Worm (Caenorhabditis elegans) whole organism, L1 larva: ENCODE data around the gene C42C1.8.
A peak's percentile ranks its signal among the peaks of the same experiment; 100 is the strongest.

Experiments
- F16B12.6 ChIP-seq: fragments of 150-350 bp; optimal IDR thresholded peaks from 2 replicates; lab custom pipeline; 2014; ENCODE audit warnings: missing biosample characterization, missing genetic modification characterization
- aha-1 ChIP-seq: fragments of 150-350 bp; optimal IDR thresholded peaks from 2 replicates; lab custom pipeline; 2014; ENCODE audit warnings: missing biosample characterization, missing genetic modification characterization
- aly-2 ChIP-seq: fragments of 150-350 bp; optimal IDR thresholded peaks from 2 replicates; lab custom pipeline; 2014; ENCODE audit warnings: missing biosample characterization, missing genetic modification characterization
- blmp-1 ChIP-seq: fragments of 150-350 bp; optimal IDR thresholded peaks from 2 replicates; lab custom pipeline; 2014; ENCODE audit warnings: missing biosample characterization, missing genetic modification characterization
- ceh-8 ChIP-seq: fragments of 200-800 bp; sonication (Bioruptor generic); optimal IDR thresholded peaks from 2 replicates; lab custom pipeline; 2018; ENCODE audit warnings: mild to moderate bottlenecking, missing genetic modification characterization, moderate library complexity, missing compliant biosample characterization
- ceh-82 ChIP-seq, 3 experiments: fragments of 150-350 bp in 1 of 3; sonication (generic microtip) in 2 of 3; optimal IDR thresholded peaks; 2 replicates each; lab custom pipeline; 2014 to 2017; ENCODE audit warnings: missing biosample characterization in 3 of 3, missing genetic modification characterization in 3 of 3
- dpl-1 ChIP-seq, 3 experiments: fragments of 150-350 bp in 2 of 3; sonication (generic microtip) in 1 of 3; optimal IDR thresholded peaks; 2 replicates each; lab custom pipeline; 2014 to 2017; ENCODE audit warnings: missing biosample characterization in 3 of 3, missing genetic modification characterization in 3 of 3, missing genetic modification reagents in 3 of 3
- dsc-1 ChIP-seq: sonication (generic microtip); optimal IDR thresholded peaks from 2 replicates; lab custom pipeline; 2016; ENCODE audit warnings: mild to moderate bottlenecking, missing genetic modification characterization, missing compliant biosample characterization
- efl-1 ChIP-seq, 4 experiments: fragments of 150-350 bp; optimal IDR thresholded peaks in 3 of 4; peaks in 1 of 4; 1 replicate in 1 of 4; 2 replicates in 3 of 4; lab custom pipeline; 2014; ENCODE audit warnings: missing biosample characterization in 2 of 4, missing genetic modification characterization in 2 of 4, missing genetic modification reagents in 2 of 4
- ets-5 ChIP-seq: fragments of 200-800 bp; sonication (Bioruptor generic); IDR thresholded peaks from 2 replicates; pipeline ENCODE4 v1.3.6; 2022; ENCODE audit warnings: missing genetic modification characterization, missing compliant biosample characterization
- fkh-10 ChIP-seq: sonication (generic microtip); optimal IDR thresholded peaks from 2 replicates; lab custom pipeline; 2017; ENCODE audit warnings: missing biosample characterization, missing genetic modification reagents, missing genetic modification characterization
- fos-1 ChIP-seq: fragments of 150-350 bp; optimal IDR thresholded peaks from 2 replicates; lab custom pipeline; 2014; ENCODE audit warnings: missing biosample characterization, missing genetic modification characterization
- hlh-17 ChIP-seq: fragments of 200-800 bp; sonication (Bioruptor generic); optimal IDR thresholded peaks from 2 replicates; lab custom pipeline; 2018; ENCODE audit warnings: missing genetic modification characterization, mild to moderate bottlenecking, missing compliant biosample characterization, moderate library complexity, borderline replicate concordance
- hpl-2 ChIP-seq: fragments of 150-350 bp; optimal IDR thresholded peaks from 2 replicates; lab custom pipeline; 2014; ENCODE audit warnings: missing biosample characterization, missing genetic modification reagents, missing genetic modification characterization
- isw-1 ChIP-seq: fragments of 200-800 bp; sonication (Bioruptor generic); IDR thresholded peaks from 2 replicates; pipeline ENCODE4 v1.3.6; 2022; ENCODE audit warnings: missing genetic modification characterization, missing compliant biosample characterization
- lin-39 ChIP-seq: fragments of 150-350 bp; optimal IDR thresholded peaks from 2 replicates; lab custom pipeline; 2014; ENCODE audit warnings: missing biosample characterization, missing genetic modification reagents, missing genetic modification characterization
- lsy-2 ChIP-seq, 2 experiments: fragments of 150-350 bp; optimal IDR thresholded peaks; 2 replicates each; lab custom pipeline; 2014; ENCODE audit warnings: missing biosample characterization in 2 of 2, missing genetic modification characterization in 2 of 2
- mdl-1 ChIP-seq, 2 experiments: fragments of 150-350 bp; optimal IDR thresholded peaks; 2 replicates each; lab custom pipeline; 2014 to 2017; ENCODE audit warnings: missing biosample characterization in 2 of 2, missing genetic modification characterization in 2 of 2, inconsistent platforms in 1 of 2
- nhr-11 ChIP-seq: fragments of 150-350 bp; optimal IDR thresholded peaks from 2 replicates; lab custom pipeline; 2014; ENCODE audit warnings: missing biosample characterization, missing genetic modification characterization
- nhr-28 ChIP-seq: fragments of 150-350 bp; optimal IDR thresholded peaks from 2 replicates; lab custom pipeline; 2014; ENCODE audit warnings: missing biosample characterization, missing genetic modification characterization
- nhr-47 ChIP-seq: sonication (generic microtip); optimal IDR thresholded peaks from 2 replicates; lab custom pipeline; 2016; ENCODE audit warnings: mild to moderate bottlenecking, missing genetic modification characterization, moderate library complexity, missing compliant biosample characterization
- nhr-71 ChIP-seq: sonication (generic microtip); optimal IDR thresholded peaks from 2 replicates; lab custom pipeline; 2016; ENCODE audit warnings: mild to moderate bottlenecking, missing genetic modification characterization, moderate library complexity, missing compliant biosample characterization
- nhr-77 ChIP-seq: fragments of 150-350 bp; optimal IDR thresholded peaks from 2 replicates; lab custom pipeline; 2014; ENCODE audit warnings: missing biosample characterization, missing genetic modification characterization
- rnt-1 ChIP-seq: sonication (generic microtip); optimal IDR thresholded peaks from 2 replicates; lab custom pipeline; 2016; ENCODE audit warnings: mild to moderate bottlenecking, missing genetic modification characterization, moderate library complexity, missing compliant biosample characterization
- snu-23 ChIP-seq: sonication (generic microtip); optimal IDR thresholded peaks from 2 replicates; lab custom pipeline; 2016; ENCODE audit warnings: missing genetic modification characterization, missing compliant biosample characterization
- unc-30 ChIP-seq: sonication (generic microtip); optimal IDR thresholded peaks from 2 replicates; lab custom pipeline; 2017; ENCODE audit warnings: missing biosample characterization, missing genetic modification characterization
- unc-62 ChIP-seq: fragments of 150-350 bp; optimal IDR thresholded peaks from 2 replicates; lab custom pipeline; 2014; ENCODE audit warnings: missing biosample characterization, missing genetic modification reagents, missing genetic modification characterization
- unc-86 ChIP-seq: sonication (generic microtip); optimal IDR thresholded peaks from 2 replicates; lab custom pipeline; 2016; ENCODE audit warnings: missing genetic modification characterization, missing compliant biosample characterization
- unc-98 ChIP-seq: fragments of 200-800 bp; sonication (Bioruptor generic); IDR thresholded peaks from 2 replicates; pipeline ENCODE4 v1.3.6; 2022; ENCODE audit warnings: missing genetic modification characterization, missing compliant biosample characterization
- ztf-4 ChIP-seq: fragments of 150-350 bp; optimal IDR thresholded peaks from 2 replicates; lab custom pipeline; 2014; ENCODE audit warnings: missing biosample characterization, missing genetic modification characterization

Gene C42C1.8

DNA sequence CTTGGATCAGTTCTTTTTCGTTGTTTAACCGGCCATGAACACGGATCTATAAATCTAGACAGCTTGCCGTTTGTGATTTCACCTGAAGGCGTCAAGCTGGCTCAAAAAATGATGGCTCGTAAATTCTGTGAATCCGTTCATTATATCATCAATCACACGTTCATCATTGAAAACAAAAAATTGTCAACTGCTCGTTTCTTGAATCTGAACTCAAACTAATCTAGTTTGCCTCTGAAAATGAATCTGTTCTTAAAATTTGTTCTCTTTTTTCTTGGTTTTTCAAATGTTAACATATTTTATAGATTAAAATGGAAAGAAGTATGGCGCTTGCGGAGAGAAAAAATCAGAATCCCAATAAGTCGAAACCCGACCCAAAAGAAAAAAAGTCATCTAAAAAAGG lies at the start of gene C42C1.8:
Gene C42C1.8 (plus strand): TSS at position 301 of the 400 bp plus-strand sequence.
- TF ChIP-seq unc-98 (no peak), mdl-1 (tag; optimal IDR thresholded peaks at IDR 0.05; lab: Kevin White, UChicago) (no peak), snu-23 (no peak), nhr-28 (tag; lab: Kevin White, UChicago) (no peak), ztf-4 (tag; lab: Kevin White, UChicago) (no peak), aha-1 (tag; lab: Kevin White, UChicago) (no peak), nhr-71 (tag; lab: Kevin White, UChicago) (no peak), nhr-47 (tag; lab: Kevin White, UChicago) (no peak), lin-39 (no peak), fkh-10 (GFP tag; lab: Kevin White, UChicago) (no peak)

ce11 chrIV:12244706-12245105 lies 46.1 kb upstream of the C42C1.8 start, which contains the start of gene sre-15:
Gene sre-15 (minus strand): TSS chrIV:12244806.
- no peak for TF ChIP-seq nhr-11 (tag; lab: Kevin White, UChicago)
- TF ChIP-seq isw-1 (GFP tag; lab: Robert Waterston, UW) = no peak
- peak; percentile 6 for TF ChIP-seq dsc-1 (tag; lab: Kevin White, UChicago)
- TF ChIP-seq unc-62 (GFP tag; lab: Kevin White, UChicago) = no peak
- TF ChIP-seq fos-1 (tag; lab: Kevin White, UChicago) = no peak
- TF ChIP-seq efl-1 (optimal IDR thresholded peaks at IDR 0.05; lab: Kevin White, UChicago) = no peak
- TF ChIP-seq efl-1 (GFP tag; optimal IDR thresholded peaks at IDR 0.05 in 1 of 2; lab: Kevin White, UChicago) = peak in 1 of 2 experiments; percentile 58
- TF ChIP-seq, all 84 proteins: peak for 2

DNA sequence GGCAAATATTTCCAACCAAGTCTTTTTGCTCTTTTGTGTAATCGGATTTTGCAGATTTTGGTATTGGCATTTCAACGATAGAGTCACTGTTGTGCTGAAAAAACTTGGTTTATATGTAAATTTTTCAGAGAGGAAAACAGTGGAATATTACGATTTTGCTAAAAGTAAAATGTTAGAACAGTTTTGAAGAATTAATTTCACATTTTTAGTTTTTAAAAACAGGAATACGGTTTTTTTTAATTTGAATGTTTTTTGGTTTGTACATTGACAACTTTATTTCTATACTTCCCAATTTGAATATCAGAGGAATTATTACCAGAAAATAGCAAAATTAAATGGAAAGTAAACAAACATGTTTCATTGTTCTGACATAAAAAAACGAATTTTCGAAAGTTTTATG lies 38.3 kb upstream of the C42C1.8 start, which contains the start of gene dnj-26:
Gene dnj-26 (minus strand): TSS at position 101 of the 400 bp plus-strand sequence.
- TF ChIP-seq hpl-2 (GFP tag; lab: Kevin White, UChicago) (no peak), fos-1 (tag; lab: Kevin White, UChicago) (no peak), efl-1 (optimal IDR thresholded peaks at IDR 0.05; lab: Kevin White, UChicago) (no peak), efl-1 (GFP tag; optimal IDR thresholded peaks at IDR 0.05 in 1 of 2; lab: Kevin White, UChicago) (peak in 1 of 2 experiments; percentile 59), F16B12.6 (no peak), ceh-82 (tag; optimal IDR thresholded peaks at IDR 0.05; lab: Kevin White, UChicago) (no peak), ets-5 (GFP tag; lab: Robert Waterston, UW) (no peak), unc-30 (tag; lab: Kevin White, UChicago) (no peak), aly-2 (no peak)

DNA sequence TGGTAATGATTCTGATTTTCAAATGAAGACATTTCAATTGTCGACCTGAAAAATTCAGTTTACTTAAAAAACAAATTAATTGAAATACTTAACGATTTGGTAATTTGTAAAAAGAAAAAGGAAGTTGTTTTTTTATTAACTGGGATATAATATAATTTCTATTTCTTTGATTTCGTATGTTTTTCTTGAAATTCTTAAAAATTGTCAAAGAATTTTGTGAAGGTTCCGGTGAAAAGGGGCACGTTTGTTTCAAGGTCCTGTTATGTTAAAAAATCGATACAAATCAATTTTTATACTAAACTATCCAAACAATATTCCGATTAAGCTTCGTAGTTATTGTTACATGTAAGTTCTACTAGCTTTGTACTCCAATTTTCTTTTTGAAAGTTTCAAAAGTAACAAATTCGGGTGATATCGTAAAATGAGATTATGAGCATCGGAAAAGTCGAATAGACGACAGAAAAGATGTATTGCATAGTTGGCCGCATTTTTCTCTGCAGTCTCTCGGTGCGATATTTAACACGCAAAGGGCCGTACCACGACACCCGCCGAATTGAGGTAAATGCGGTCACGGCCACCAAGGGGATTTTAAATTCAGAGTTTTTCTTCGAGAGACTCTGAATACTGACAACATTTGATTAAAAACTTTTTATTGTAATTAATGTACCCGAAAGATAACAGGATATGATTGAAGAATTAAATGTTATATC lies 31.5 kb upstream of the C42C1.8 start, which contains the start of gene Y39C12A.9:
Gene Y39C12A.9 (minus strand): TSS at position 51 of the 710 bp plus-strand sequence.
- TF ChIP-seq efl-1 (optimal IDR thresholded peaks at IDR 0.05; lab: Kevin White, UChicago) (peak in 1 of 2 experiments; percentile 44), efl-1 (GFP tag; optimal IDR thresholded peaks at IDR 0.05 in 1 of 2; lab: Kevin White, UChicago) (no peak), hlh-17 (GFP tag; lab: Kevin White, UChicago) (no peak), lsy-2 (tag; optimal IDR thresholded peaks at IDR 0.05; lab: Kevin White, UChicago) (peak in 1 of 2 experiments; percentile 49), rnt-1 (tag; lab: Kevin White, UChicago) (peak; percentile 53), ceh-82 (tag; optimal IDR thresholded peaks at IDR 0.05; lab: Kevin White, UChicago) (peak in 1 of 3 experiments; percentile 4), unc-30 (tag; lab: Kevin White, UChicago) (no peak), nhr-77 (no peak), ceh-8 (GFP tag; lab: Kevin White, UChicago) (no peak), unc-86 (tag; lab: Kevin White, UChicago) (no peak), dpl-1 (GFP tag; optimal IDR thresholded peaks at IDR 0.05; lab: Kevin White, UChicago) (peak in 1 of 3 experiments; percentile 20)

DNA sequence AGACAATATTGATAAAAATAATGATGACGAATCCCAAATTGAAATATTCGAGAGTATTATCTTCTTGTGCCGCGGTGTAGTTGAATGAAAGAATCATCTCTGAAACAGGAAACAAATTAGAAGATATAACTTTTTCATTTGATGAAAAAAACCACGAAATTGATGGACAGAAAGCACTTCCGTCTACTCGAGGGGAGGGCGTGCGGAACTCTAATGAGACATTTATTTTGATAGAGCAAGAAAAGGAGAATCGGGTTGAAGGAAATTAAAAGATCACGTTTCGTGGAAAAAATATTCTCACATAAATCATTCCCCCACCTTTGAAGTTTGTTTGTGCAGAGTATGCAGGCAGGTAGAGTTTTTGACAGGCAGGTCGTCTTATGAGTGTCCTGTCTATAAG lies 29.5 kb upstream of the C42C1.8 start, which contains the start of gene sre-14:
Gene sre-14 (minus strand): TSS at position 101 of the 400 bp plus-strand sequence.
- TF ChIP-seq blmp-1 (tag; lab: Kevin White, UChicago) (no peak), dsc-1 (tag; lab: Kevin White, UChicago) (peak; percentile 22)
